Fruit fly (Drosophila melanogaster): ENCODE results near the gene CG42821.

The CG42821 gene

dm6 chr3R:17412458-17413127 is at the start of gene CG42821:
CG42821 (plus strand) TSS chr3R:17413077.
- no peak for TF ChIP-seq CG17801 (GFP tag; optimal IDR thresholded peaks at IDR 0.05; ENCODE audit: partially characterized antibody)

dm6 chr3R:17366023-17366422 is 46.9 kb upstream of the CG42821 start, which contains the start of gene beat-IIa:
beat-IIa (minus strand) TSS chr3R:17366119.
- no peak for TF ChIP-seq CG17801 (GFP tag; optimal IDR thresholded peaks at IDR 0.05; ENCODE audit: partially characterized antibody)

- TF ChIP-seq CG17801 (GFP tag; optimal IDR thresholded peaks at IDR 0.05; ENCODE audit: partially characterized antibody): no peak
Observed at dm6 chr3R:17371094-17371493, 41.8 kb upstream of the CG42821 start.

dm6 chr3R:17377503-17377902 is 35.4 kb upstream of the CG42821 start:
- TF ChIP-seq CG17801 (GFP tag; optimal IDR thresholded peaks at IDR 0.05; ENCODE audit: partially characterized antibody): no peak

dm6 chr3R:17379051-17379450 is 33.8 kb upstream of the CG42821 start:
- TF ChIP-seq CG17801 (GFP tag; optimal IDR thresholded peaks at IDR 0.05; ENCODE audit: partially characterized antibody): no peak

- TF ChIP-seq CG17801 (GFP tag; optimal IDR thresholded peaks at IDR 0.05; ENCODE audit: partially characterized antibody): no peak
Observed at dm6 chr3R:17379742-17380141, 33.1 kb upstream of the CG42821 start, which contains the start of gene lute. lute (plus strand) TSS chr3R:17379944.

dm6 chr3R:17381916-17382315 is 31.0 kb upstream of the CG42821 start:
- TF ChIP-seq CG17801 (GFP tag; optimal IDR thresholded peaks at IDR 0.05; ENCODE audit: partially characterized antibody): no peak

dm6 chr3R:17385329-17386019 is 27.4 kb upstream of the CG42821 start:
- TF ChIP-seq CG17801 (GFP tag; optimal IDR thresholded peaks at IDR 0.05; ENCODE audit: partially characterized antibody): peak; percentile 79

dm6 chr3R:17386168-17386819 is 26.6 kb upstream of the CG42821 start:
- TF ChIP-seq CG17801 (GFP tag; optimal IDR thresholded peaks at IDR 0.05; ENCODE audit: partially characterized antibody): peak; percentile 51

- peak; percentile 96 for TF ChIP-seq CG17801 (GFP tag; optimal IDR thresholded peaks at IDR 0.05; ENCODE audit: partially characterized antibody)
Observed at dm6 chr3R:17391313-17391845, 21.5 kb upstream of the CG42821 start, which contains the start of the genes Brf and sds22. Brf (minus strand) TSS chr3R:17391337. sds22 (plus strand) TSS chr3R:17391594.

dm6 chr3R:17394318-17395188 is 18.3 kb upstream of the CG42821 start, which contains the start of gene CREG:
CREG (minus strand) TSS chr3R:17394640.
- no peak for TF ChIP-seq CG17801 (GFP tag; optimal IDR thresholded peaks at IDR 0.05; ENCODE audit: partially characterized antibody)

dm6 chr3R:17400102-17400501 is 12.8 kb upstream of the CG42821 start:
- TF ChIP-seq CG17801 (GFP tag; optimal IDR thresholded peaks at IDR 0.05; ENCODE audit: partially characterized antibody): no peak

- peak; percentile 51 for TF ChIP-seq CG17801 (GFP tag; optimal IDR thresholded peaks at IDR 0.05; ENCODE audit: partially characterized antibody)
Observed at dm6 chr3R:17400675-17401118, 12.2 kb upstream of the CG42821 start.

- peak; percentile 20 for TF ChIP-seq CG17801 (GFP tag; optimal IDR thresholded peaks at IDR 0.05; ENCODE audit: partially characterized antibody)
Observed at dm6 chr3R:17401289-17401752, 11.6 kb upstream of the CG42821 start.

Data from ovary, adult (tissue).